Worm (Caenorhabditis elegans) whole organism, L2 larva: Measurements from ENCODE around the gene irld-66.

Source experiments
- F13H6.1 ChIP-seq: sonication (generic microtip); optimal IDR thresholded peaks from 2 replicates; lab custom pipeline; 2016; ENCODE audit warnings: missing genetic modification characterization, missing compliant biosample characterization
- Y55F3AM.14 ChIP-seq: fragments of 200-800 bp; sonication (Bioruptor generic); optimal IDR thresholded peaks from 2 replicates; lab custom pipeline; 2018; ENCODE audit warnings: mild to moderate bottlenecking, missing genetic modification characterization, missing compliant biosample characterization
- ama-1 ChIP-seq: fragments of 150-350 bp; optimal IDR thresholded peaks from 2 replicates; lab custom pipeline; 2018; ENCODE audit warnings: inconsistent platforms
- ceh-16 ChIP-seq: fragments of 150-350 bp; optimal IDR thresholded peaks from 2 replicates; lab custom pipeline; 2014; ENCODE audit warnings: missing biosample characterization, missing genetic modification characterization
- ceh-82 ChIP-seq: fragments of 150-350 bp; optimal IDR thresholded peaks from 2 replicates; lab custom pipeline; 2014; ENCODE audit warnings: missing biosample characterization, missing genetic modification characterization
- lin-39 ChIP-seq: fragments of 150-350 bp; optimal IDR thresholded peaks from 2 replicates; lab custom pipeline; 2014; ENCODE audit warnings: missing biosample characterization, missing genetic modification reagents, missing genetic modification characterization
- mab-5 ChIP-seq: fragments of 150-350 bp; optimal IDR thresholded peaks from 2 replicates; lab custom pipeline; 2014; ENCODE audit warnings: missing biosample characterization, missing genetic modification characterization
- nhr-10 ChIP-seq: sonication (generic microtip); optimal IDR thresholded peaks from 2 replicates; lab custom pipeline; 2017; ENCODE audit warnings: missing biosample characterization, missing genetic modification characterization
- nhr-11 ChIP-seq: fragments of 150-350 bp; optimal IDR thresholded peaks from 2 replicates; lab custom pipeline; 2014; ENCODE audit warnings: missing biosample characterization, missing genetic modification characterization
- nhr-23 ChIP-seq: fragments of 150-350 bp; optimal IDR thresholded peaks from 2 replicates; lab custom pipeline; 2014; ENCODE audit warnings: missing biosample characterization, missing genetic modification reagents, missing genetic modification characterization
- nhr-237 ChIP-seq: fragments of 150-350 bp; optimal IDR thresholded peaks from 2 replicates; lab custom pipeline; 2014; ENCODE audit warnings: missing biosample characterization, missing genetic modification characterization
- sma-9 ChIP-seq, 2 experiments: fragments of 150-350 bp in 1 of 2; sonication (generic microtip) in 1 of 2; optimal IDR thresholded peaks; 2 replicates each; lab custom pipeline; 2014 to 2016; ENCODE audit warnings: missing genetic modification characterization in 2 of 2, mild to moderate bottlenecking in 1 of 2, missing biosample characterization in 1 of 2, missing compliant biosample characterization in 1 of 2, missing genetic modification reagents in 1 of 2, moderate library complexity in 1 of 2

DNA sequence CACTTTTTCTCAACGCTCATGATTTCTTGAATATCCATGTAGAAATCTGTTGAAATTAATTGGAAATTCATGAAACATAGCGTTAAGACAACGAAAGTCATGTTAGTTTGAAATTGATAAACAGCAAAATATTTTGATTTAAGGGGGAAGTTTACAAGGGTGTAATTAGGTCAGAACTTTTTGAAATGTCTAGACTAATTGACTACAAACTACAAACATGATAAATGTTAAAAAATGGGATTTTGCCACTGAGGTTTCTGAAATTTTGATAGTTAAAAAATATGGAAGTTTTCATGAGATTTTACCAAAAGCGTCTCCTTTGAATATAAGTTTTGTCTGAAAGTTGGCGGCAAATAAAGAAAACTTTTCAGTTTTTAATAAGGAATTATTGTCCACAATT, 2.8 kb downstream of the irld-66 start, which contains the start of gene irld-65:
- no peak for TF ChIP-seq nhr-237
- TF ChIP-seq ceh-16, result no peak
- TF ChIP-seq nhr-11 (tag; lab: Kevin White, UChicago), result no peak
- no peak for TF ChIP-seq ceh-82
- TF ChIP-seq Y55F3AM.14 (GFP tag; lab: Kevin White, UChicago), result no peak
- TF ChIP-seq mab-5 (tag; lab: Kevin White, UChicago), result no peak
- TF ChIP-seq lin-39, result no peak
- TF ChIP-seq nhr-10 (tag; lab: Kevin White, UChicago), result no peak
- no peak for TF ChIP-seq F13H6.1 (tag; lab: Kevin White, UChicago)
- no peak for TF ChIP-seq ama-1 (lab: Kevin White, UChicago)
- TF ChIP-seq nhr-23, result no peak
- no peak for TF ChIP-seq sma-9 (GFP tag; optimal IDR thresholded peaks at IDR 0.05; lab: Kevin White, UChicago)
- TF ChIP-seq sma-9 (tag; optimal IDR thresholded peaks at IDR 0.05; lab: Kevin White, UChicago), result no peak
